Worm (Caenorhabditis elegans): ENCODE measurements around the gene F55H2.7.

The F55H2.7 gene

DNA sequence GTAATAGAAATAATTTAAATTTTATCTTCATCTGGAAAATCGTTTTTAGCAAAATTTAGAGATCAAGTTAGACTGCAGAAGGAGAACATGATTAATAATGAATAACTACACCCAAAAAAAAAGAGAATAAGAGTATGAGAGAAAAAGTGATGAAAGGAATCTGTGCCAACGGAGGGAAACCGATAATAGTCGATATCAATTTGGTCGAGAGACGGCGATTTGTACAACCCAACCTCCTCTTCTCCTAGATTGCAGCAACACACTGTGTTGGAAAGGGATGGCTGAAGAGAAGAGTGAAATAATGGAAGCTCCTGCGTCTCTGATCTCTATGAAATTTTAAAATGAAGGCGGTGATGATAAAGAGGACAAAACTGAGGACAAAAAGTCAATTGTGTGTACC is 41.5 kb downstream of the F55H2.7 start:
- peak; percentile 16 for TF ChIP-seq jun-1 (tag; optimal IDR thresholded peaks at IDR 0.05)
- peak; percentile 60 for TF ChIP-seq pqm-1 (tag; optimal IDR thresholded peaks at IDR 0.05)
- no peak for TF ChIP-seq efl-1 (optimal IDR thresholded peaks at IDR 0.05)
- peak in 1 of 2 experiments; percentile 56 for TF ChIP-seq efl-1 (GFP tag; optimal IDR thresholded peaks at IDR 0.05 in 1 of 2)
- TF ChIP-seq efl-3 (GFP tag; optimal IDR thresholded peaks at IDR 0.05) = no peak
- TF ChIP-seq blmp-1 (tag; optimal IDR thresholded peaks at IDR 0.05) = peak; percentile 16
- no peak for TF ChIP-seq unc-98 (GFP tag; IDR thresholded peaks at IDR 0.05)
- TF ChIP-seq lin-14 (GFP tag; optimal IDR thresholded peaks at IDR 0.05) = peak; percentile 23
- no peak for TF ChIP-seq vab-15 (tag; optimal IDR thresholded peaks at IDR 0.05)
- TF ChIP-seq elt-3 (tag; optimal IDR thresholded peaks at IDR 0.05) = peak in 1 of 6 experiments; percentile 26

DNA sequence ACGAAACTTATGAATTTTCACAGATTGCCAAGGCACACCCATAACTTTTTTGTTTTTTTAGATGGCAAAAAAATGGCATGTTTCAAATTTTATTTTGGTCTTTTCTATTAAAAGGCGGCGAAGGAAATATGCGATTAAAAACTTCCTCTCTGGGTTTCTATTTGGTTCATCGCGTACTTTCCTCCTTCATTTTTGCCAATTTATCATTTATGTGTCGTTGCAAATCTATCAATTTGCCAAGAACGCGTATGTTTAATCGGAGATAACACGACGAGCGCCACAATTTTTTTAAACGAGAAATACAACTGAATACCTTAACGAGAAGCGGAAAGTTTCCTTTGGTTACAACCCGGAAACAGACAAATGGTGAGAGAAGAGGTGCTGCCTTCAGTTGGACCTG is 43.6 kb downstream of the F55H2.7 start:
- TF ChIP-seq lin-13 (GFP tag; optimal IDR thresholded peaks at IDR 0.05) (no peak), unc-30 (tag; optimal IDR thresholded peaks at IDR 0.05) (no peak), dpl-1 (GFP tag; optimal IDR thresholded peaks at IDR 0.05) (no peak), ceh-82 (tag; optimal IDR thresholded peaks at IDR 0.05) (no peak)

DNA sequence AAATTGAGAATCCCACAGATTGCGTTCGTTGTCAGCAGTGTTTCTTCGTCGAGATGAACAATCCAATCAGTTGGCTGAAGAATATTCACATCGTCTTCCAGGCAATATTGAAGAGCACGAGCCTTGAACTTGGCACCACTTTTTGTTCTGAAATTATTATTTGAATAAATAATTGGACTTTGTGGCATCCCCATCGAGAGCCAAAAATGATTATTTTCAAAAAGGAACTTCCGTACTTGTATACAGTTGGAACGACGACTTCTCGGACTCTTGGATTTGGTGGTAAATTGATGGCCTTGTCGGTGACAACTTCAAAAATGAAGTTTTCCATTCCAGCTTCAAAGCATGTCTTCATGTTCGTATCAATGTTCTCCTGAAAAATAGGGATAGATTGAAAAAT is 44.1 kb downstream of the F55H2.7 start:
- TF ChIP-seq tlp-1 (tag; optimal IDR thresholded peaks at IDR 0.05) = no peak
- no peak for TF ChIP-seq nhr-11 (tag; optimal IDR thresholded peaks at IDR 0.05)
- no peak for TF ChIP-seq xbp-1 (tag; optimal IDR thresholded peaks at IDR 0.05)
- TF ChIP-seq tbx-2 (tag; optimal IDR thresholded peaks at IDR 0.05) = no peak
- no peak for TF ChIP-seq fkh-4 (tag; optimal IDR thresholded peaks at IDR 0.05; ENCODE audit: borderline replicate concordance)
- no peak for TF ChIP-seq skn-1 (tag; optimal IDR thresholded peaks at IDR 0.05)

DNA sequence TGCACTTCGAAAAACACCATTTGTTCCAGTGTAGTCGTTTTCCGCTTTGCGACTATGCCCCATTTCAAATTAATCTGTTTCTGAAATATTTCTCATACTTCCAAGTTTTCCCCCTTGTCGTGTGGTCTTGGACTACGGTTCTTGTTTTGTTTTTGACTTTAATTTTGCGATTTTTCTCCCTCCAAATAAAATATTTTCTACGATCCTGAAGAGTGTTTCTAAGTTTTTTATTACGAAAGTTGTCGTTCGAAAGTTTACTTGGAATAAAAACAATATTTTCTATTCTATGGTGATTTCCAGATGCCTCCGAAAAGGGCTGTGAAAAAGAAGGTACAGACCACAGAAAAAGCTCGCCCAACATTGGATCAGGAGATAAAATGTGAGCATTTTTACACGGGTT is 48.2 kb downstream of the F55H2.7 start, which contains the start of gene tag-342:
Gene tag-342 (plus strand): TSS at position 301 of the 400 bp plus-strand sequence.
- TF ChIP-seq mef-2 (tag; optimal IDR thresholded peaks at IDR 0.05) (no peak), nhr-237 (tag; optimal IDR thresholded peaks at IDR 0.05) (no peak), nhr-84 (tag; optimal IDR thresholded peaks at IDR 0.05) (no peak), mep-1 (tag; optimal IDR thresholded peaks at IDR 0.05) (no peak), unc-30 (tag; optimal IDR thresholded peaks at IDR 0.05) (no peak), snpc-4 (tag; optimal IDR thresholded peaks at IDR 0.05) (no peak), rnt-1 (tag; optimal IDR thresholded peaks at IDR 0.05) (no peak)

DNA sequence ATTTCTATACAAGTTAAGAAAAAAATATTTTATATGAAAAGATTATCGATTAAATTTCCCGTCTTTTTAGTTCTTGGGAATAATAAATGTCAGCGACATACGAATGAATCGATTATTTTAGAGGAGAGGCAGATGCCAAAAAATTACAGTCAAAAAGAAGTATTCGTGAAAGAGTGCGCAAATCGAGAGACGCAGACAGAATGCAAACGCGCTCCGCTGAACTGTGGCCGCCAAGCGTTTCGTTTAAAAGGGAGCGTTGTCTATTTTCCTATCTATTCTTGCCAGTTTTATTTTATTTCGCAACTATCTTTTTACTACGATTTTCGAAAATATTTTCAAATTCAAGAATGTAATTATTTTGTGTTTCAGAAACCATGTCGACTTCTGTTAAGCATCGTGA is 49.0 kb downstream of the F55H2.7 start, which contains the start of gene baf-1:
Gene baf-1 (plus strand): TSS at position 370 of the 400 bp plus-strand sequence.
- TF ChIP-seq elt-3 (tag; optimal IDR thresholded peaks at IDR 0.05) (peak in 1 of 6 experiments; percentile 54), nhr-71 (tag; optimal IDR thresholded peaks at IDR 0.05) (peak; percentile 77), nhr-77 (tag; optimal IDR thresholded peaks at IDR 0.05) (peak; percentile 39), ceh-63 (GFP tag; optimal IDR thresholded peaks at IDR 0.05) (no peak), blmp-1 (tag; optimal IDR thresholded peaks at IDR 0.05) (peak; percentile 30), ceh-90 (tag; optimal IDR thresholded peaks at IDR 0.05) (peak; percentile 57), tlp-1 (tag; optimal IDR thresholded peaks at IDR 0.05) (no peak), xbp-1 (tag; optimal IDR thresholded peaks at IDR 0.05) (peak; percentile 65), ceh-82 (tag; optimal IDR thresholded peaks at IDR 0.05) (peak; percentile 18 to 55 (median 29)), sox-4 (tag; optimal IDR thresholded peaks at IDR 0.05) (peak; percentile 26), swsn-7 (tag; optimal IDR thresholded peaks at IDR 0.05) (peak; percentile 68), nhr-47 (tag; optimal IDR thresholded peaks at IDR 0.05) (peak; percentile 78), mdl-1 (tag; optimal IDR thresholded peaks at IDR 0.05) (peak in 1 of 2 experiments; percentile 3), aha-1 (tag; optimal IDR thresholded peaks at IDR 0.05) (no peak), dpl-1 (GFP tag; optimal IDR thresholded peaks at IDR 0.05) (peak; percentile 70 to 80 (median 75)), dsc-1 (tag; optimal IDR thresholded peaks at IDR 0.05) (peak; percentile 44), ztf-11 (tag; optimal IDR thresholded peaks at IDR 0.05) (peak in 1 of 2 experiments; percentile 10), snu-23 (GFP tag; optimal IDR thresholded peaks at IDR 0.05) (peak; percentile 60), elt-2 (tag; optimal IDR thresholded peaks at IDR 0.05) (peak; percentile 64), hpl-2 (GFP tag; optimal IDR thresholded peaks at IDR 0.05) (peak; percentile 22), lin-39 (tag; optimal IDR thresholded peaks at IDR 0.05) (peak; percentile 2), rnt-1 (tag; optimal IDR thresholded peaks at IDR 0.05) (peak; percentile 83), tbx-2 (tag; optimal IDR thresholded peaks at IDR 0.05) (peak; percentile 60), unc-30 (tag; optimal IDR thresholded peaks at IDR 0.05) (no peak), unc-86 (tag; optimal IDR thresholded peaks at IDR 0.05) (peak; percentile 17), nhr-19 (GFP tag; conservative IDR thresholded peaks at IDR 0.05) (peak; percentile 46), skn-1 (tag; optimal IDR thresholded peaks at IDR 0.05) (peak; percentile 81), sup-37 (GFP tag; optimal IDR thresholded peaks at IDR 0.05) (no peak), lsy-2 (tag; optimal IDR thresholded peaks at IDR 0.05) (peak; percentile 68 to 83), nhr-12 (tag; optimal IDR thresholded peaks at IDR 0.05) (no peak)

Data from whole organism, L1 larva.